Worm (Caenorhabditis elegans) whole organism, L4/young adult: ENCODE data around the gene Y46H3A.4.

Experiments
- dao-5 ChIP-seq: sonication (generic microtip); optimal IDR thresholded peaks from 2 replicates; lab custom pipeline; 2016; ENCODE audit warnings: missing genotype, missing genetic modification characterization, moderate library complexity, missing compliant biosample characterization
- him-1 ChIP-seq: sonication (generic microtip); optimal IDR thresholded peaks from 2 replicates; lab custom pipeline; 2016; ENCODE audit warnings: missing genotype, missing genetic modification reagents, missing genetic modification characterization, missing compliant biosample characterization

DNA sequence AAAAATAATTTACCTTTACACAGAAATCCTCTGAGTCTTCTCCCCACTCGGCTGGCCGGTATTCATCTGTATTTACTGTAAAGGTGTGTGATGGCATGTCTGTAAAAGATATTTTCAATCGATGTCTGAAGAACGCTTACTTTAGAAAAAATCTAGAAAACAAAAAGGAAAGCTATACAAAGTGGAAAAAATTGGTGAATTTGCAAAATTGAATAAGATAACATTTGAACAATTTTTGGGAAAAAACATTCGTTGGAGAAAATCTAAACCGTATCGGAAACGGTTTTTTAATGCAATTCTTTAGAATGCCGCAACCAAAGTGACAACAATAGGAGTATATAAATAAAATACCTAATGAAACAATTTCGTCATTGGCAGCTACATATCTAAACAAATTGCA, 29.0 kb downstream of the Y46H3A.4 start, which contains the start of gene F36H9.5:
- no peak for TF ChIP-seq him-1
- TF ChIP-seq dao-5, result no peak
